Fruit fly (Drosophila melanogaster) whole organism, embryonic: Measurements from ENCODE around the gene CG7557.

Experiments used
- BEAF-32 ChIP-seq: fragments of 200-800 bp; sonication (Bioruptor generic); optimal IDR thresholded peaks from 3 replicates; lab custom pipeline; 2017; ENCODE audit warnings: missing biosample characterization, missing genetic modification characterization, mild to moderate bottlenecking, moderate library complexity, missing genetic modification reagents
- CG11085 ChIP-seq: fragments of 200-800 bp; sonication (Bioruptor generic); IDR thresholded peaks from 2 replicates; pipeline ENCODE4 v1.3.6; 2022; ENCODE audit warnings: missing biosample characterization, missing genetic modification characterization
- CG12942 ChIP-seq: fragments of 200-800 bp; sonication (Bioruptor generic); optimal IDR thresholded peaks from 3 replicates; lab custom pipeline; 2016; ENCODE audit warnings: missing biosample characterization, missing genetic modification characterization
- CG14710 ChIP-seq: fragments of 200-800 bp; sonication (Bioruptor generic); optimal IDR thresholded peaks from 3 replicates; lab custom pipeline; 2019; ENCODE audit warnings: missing biosample characterization, mild to moderate bottlenecking, missing genetic modification characterization, moderate library complexity
- CG15601 ChIP-seq: fragments of 200-800 bp; sonication (Bioruptor generic); optimal IDR thresholded peaks from 3 replicates; lab custom pipeline; 2019; ENCODE audit warnings: missing biosample characterization, mild to moderate bottlenecking, missing genetic modification characterization, moderate library complexity
- CG16813 ChIP-seq: fragments of 200-800 bp; sonication (Bioruptor generic); IDR thresholded peaks from 3 replicates; pipeline ENCODE4 v1.3.6; 2022; ENCODE audit warnings: missing biosample characterization, missing genetic modification characterization; ENCODE audit not compliant: partially characterized antibody
- CG17385 ChIP-seq: fragments of 200-800 bp; sonication (Bioruptor generic); optimal IDR thresholded peaks from 3 replicates; lab custom pipeline; 2018; ENCODE audit warnings: missing biosample characterization, mild to moderate bottlenecking, missing genetic modification characterization
- CG18619 ChIP-seq: fragments of 200-800 bp; sonication (Bioruptor generic); optimal IDR thresholded peaks from 3 replicates; lab custom pipeline; 2017; ENCODE audit warnings: missing biosample characterization, mild to moderate bottlenecking, missing genetic modification characterization
- CG2889 ChIP-seq: fragments of 200-800 bp; sonication (Bioruptor generic); IDR thresholded peaks from 3 replicates; pipeline ENCODE4 v1.3.6; 2022; ENCODE audit warnings: missing biosample characterization, missing genetic modification characterization
- CG32767 ChIP-seq: fragments of 200-800 bp; sonication (Bioruptor generic); IDR thresholded peaks from 2 replicates; pipeline ENCODE4 v1.3.6; 2022; ENCODE audit warnings: missing biosample characterization, missing genetic modification characterization
- CG34422 ChIP-seq: fragments of 200-800 bp; sonication (Bioruptor generic); IDR thresholded peaks from 3 replicates; pipeline ENCODE4 v1.3.6; 2022; ENCODE audit warnings: missing biosample characterization, missing genetic modification characterization
- CG4282 ChIP-seq: fragments of 200-800 bp; sonication (Bioruptor generic); optimal IDR thresholded peaks from 2 replicates; lab custom pipeline; 2016; ENCODE audit warnings: missing biosample characterization, missing genetic modification characterization
- CG4328 ChIP-seq: fragments of 200-800 bp; sonication (Bioruptor generic); optimal IDR thresholded peaks from 3 replicates; lab custom pipeline; 2017; ENCODE audit warnings: missing biosample characterization, missing genetic modification reagents, missing genetic modification characterization
- CG4404 ChIP-seq: fragments of 200-800 bp; sonication (Bioruptor generic); IDR thresholded peaks from 2 replicates; pipeline ENCODE4 v1.3.6; 2022; ENCODE audit warnings: missing biosample characterization, missing genetic modification characterization
- CG4820 ChIP-seq: fragments of 200-800 bp; sonication (Bioruptor generic); optimal IDR thresholded peaks from 3 replicates; lab custom pipeline; 2016; ENCODE audit warnings: missing biosample characterization, missing genetic modification characterization
- CG5245 ChIP-seq: fragments of 200-800 bp; sonication (Bioruptor generic); optimal IDR thresholded peaks from 3 replicates; lab custom pipeline; 2016; ENCODE audit warnings: missing biosample characterization, missing genetic modification characterization
- CG7963 ChIP-seq: fragments of 200-800 bp; sonication (Bioruptor generic); IDR thresholded peaks from 3 replicates; pipeline ENCODE4 v1.3.6; 2022; ENCODE audit warnings: missing biosample characterization, missing genetic modification characterization; ENCODE audit not compliant: partially characterized antibody
- CG8765 ChIP-seq: fragments of 200-800 bp; sonication (Bioruptor generic); IDR thresholded peaks from 2 replicates; pipeline ENCODE4 v1.3.6; 2022; ENCODE audit warnings: missing biosample characterization, missing genetic modification characterization
- CG9817 ChIP-seq: fragments of 200-800 bp; sonication (Bioruptor generic); optimal IDR thresholded peaks from 2 replicates; lab custom pipeline; 2018; ENCODE audit warnings: missing biosample characterization, mild to moderate bottlenecking, missing genetic modification characterization, moderate library complexity
- Dll ChIP-seq: fragments of 200-800 bp; sonication (Bioruptor generic); IDR thresholded peaks from 4 replicates; pipeline ENCODE4 v1.3.6; 2022; ENCODE audit warnings: missing biosample characterization, missing genetic modification characterization; ENCODE audit not compliant: partially characterized antibody
- Elba2 ChIP-seq: fragments of 200-800 bp; sonication (Bioruptor generic); optimal IDR thresholded peaks from 3 replicates; lab custom pipeline; 2016; ENCODE audit warnings: missing biosample characterization, missing genetic modification characterization
- Ets97D ChIP-seq: fragments of 200-800 bp; sonication (Bioruptor generic); optimal IDR thresholded peaks from 3 replicates; lab custom pipeline; 2016; ENCODE audit warnings: missing biosample characterization, missing genetic modification characterization
- Fer1 ChIP-seq: fragments of 200-800 bp; sonication (Bioruptor generic); optimal IDR thresholded peaks from 2 replicates; lab custom pipeline; 2017; ENCODE audit warnings: missing biosample characterization, mild to moderate bottlenecking, missing genetic modification characterization
- Fer2 ChIP-seq: fragments of 200-800 bp; sonication (Bioruptor generic); optimal IDR thresholded peaks from 2 replicates; lab custom pipeline; 2018; ENCODE audit warnings: missing biosample characterization, mild to moderate bottlenecking, missing genetic modification characterization, moderate library complexity
- HHEX ChIP-seq: fragments of 200-800 bp; sonication (Bioruptor generic); optimal IDR thresholded peaks from 3 replicates; lab custom pipeline; 2017; ENCODE audit warnings: missing biosample characterization, mild to moderate bottlenecking, missing genetic modification characterization, missing genetic modification reagents
- HLH3B ChIP-seq: fragments of 200-800 bp; sonication (Bioruptor generic); IDR thresholded peaks from 2 replicates; pipeline ENCODE4 v1.3.6; 2022; ENCODE audit warnings: missing biosample characterization, missing genetic modification characterization
- HLH54F ChIP-seq: fragments of 200-800 bp; sonication (Bioruptor generic); optimal IDR thresholded peaks from 3 replicates; lab custom pipeline; 2016; ENCODE audit warnings: missing biosample characterization, missing genetic modification characterization
- Hmr ChIP-seq: fragments of 200-800 bp; sonication (Bioruptor generic); optimal IDR thresholded peaks from 3 replicates; lab custom pipeline; 2017; ENCODE audit warnings: mild to moderate bottlenecking, missing biosample characterization, missing genetic modification reagents, missing genetic modification characterization
- Hr51 ChIP-seq, 2 experiments: fragments of 200-800 bp; sonication (Bioruptor generic); optimal IDR thresholded peaks; 2 replicates in 1 of 2; 3 replicates in 1 of 2; lab custom pipeline; 2016 to 2018; ENCODE audit warnings: missing biosample characterization in 2 of 2, missing genetic modification characterization in 2 of 2, mild to moderate bottlenecking in 1 of 2, moderate library complexity in 1 of 2
- Hsf ChIP-seq: fragments of 200-800 bp; sonication (Bioruptor generic); optimal IDR thresholded peaks from 3 replicates; lab custom pipeline; 2016; ENCODE audit warnings: missing biosample characterization, missing genetic modification characterization
- NC2α ChIP-seq: fragments of 200-800 bp; sonication (Bioruptor generic); optimal IDR thresholded peaks from 2 replicates; lab custom pipeline; 2016; ENCODE audit warnings: missing biosample characterization, missing genetic modification characterization
- NfI ChIP-seq: fragments of 200-800 bp; sonication (Bioruptor generic); optimal IDR thresholded peaks from 3 replicates; lab custom pipeline; 2018; ENCODE audit warnings: missing biosample characterization, mild to moderate bottlenecking, missing genetic modification characterization, moderate library complexity
- Oaz ChIP-seq: fragments of 200-800 bp; sonication (Bioruptor generic); IDR thresholded peaks from 2 replicates; pipeline ENCODE4 v1.3.6; 2022; ENCODE audit warnings: missing biosample characterization, missing genetic modification characterization
- Tbp ChIP-seq: fragments of >200 bp; optimal IDR thresholded peaks from 2 replicates; lab custom pipeline; 2018; ENCODE audit warnings: missing biosample characterization, missing genetic modification characterization
- Vsx1 ChIP-seq: fragments of 200-800 bp; sonication (Bioruptor generic); optimal IDR thresholded peaks from 2 replicates; lab custom pipeline; 2017; ENCODE audit warnings: missing biosample characterization, mild to moderate bottlenecking, missing genetic modification characterization, missing genetic modification reagents
- aop ChIP-seq: fragments of 200-800 bp; sonication (Bioruptor generic); IDR thresholded peaks from 2 replicates; pipeline ENCODE4 v1.3.6; 2022; ENCODE audit warnings: missing biosample characterization, missing genetic modification characterization
- bowl ChIP-seq: fragments of 200-800 bp; sonication (Bioruptor generic); IDR thresholded peaks from 2 replicates; pipeline ENCODE4 v1.3.6; 2022; ENCODE audit warnings: missing biosample characterization, missing genetic modification characterization
- br ChIP-seq: fragments of >200 bp; optimal IDR thresholded peaks from 2 replicates; lab custom pipeline; 2017
- cg ChIP-seq: fragments of 200-800 bp; sonication (Bioruptor generic); optimal IDR thresholded peaks from 3 replicates; lab custom pipeline; 2019; ENCODE audit warnings: missing biosample characterization, mild to moderate bottlenecking, missing genetic modification characterization, moderate library complexity
- dimm ChIP-seq: fragments of 200-800 bp; sonication (Bioruptor generic); IDR thresholded peaks from 2 replicates; pipeline ENCODE4 v1.3.6; 2022; ENCODE audit warnings: missing biosample characterization, missing genetic modification characterization
- dmrt99B ChIP-seq: fragments of 200-800 bp; sonication (Bioruptor generic); optimal IDR thresholded peaks from 2 replicates; lab custom pipeline; 2018; ENCODE audit warnings: missing biosample characterization, mild to moderate bottlenecking, missing genetic modification characterization, moderate library complexity
- jumu ChIP-seq: fragments of 200-800 bp; sonication (Bioruptor generic); optimal IDR thresholded peaks from 3 replicates; lab custom pipeline; 2016; ENCODE audit warnings: missing biosample characterization, missing genetic modification characterization
- luna ChIP-seq: fragments of 200-800 bp; sonication (Bioruptor generic); optimal IDR thresholded peaks from 2 replicates; lab custom pipeline; 2016; ENCODE audit warnings: missing biosample characterization, missing genetic modification characterization
- mld ChIP-seq: fragments of 200-800 bp; sonication (Bioruptor generic); IDR thresholded peaks from 3 replicates; pipeline ENCODE4 v1.3.6; 2022; ENCODE audit warnings: missing biosample characterization, missing genetic modification characterization; ENCODE audit not compliant: partially characterized antibody
- pan ChIP-seq, 4 experiments: fragments of >200 bp in 3 of 4; fragments of 200-800 bp in 1 of 4; sonication (Bioruptor generic) in 1 of 4; optimal IDR thresholded peaks in 3 of 4; IDR thresholded peaks in 1 of 4; 2 replicates each; pipeline versions ENCODE4 v1.3.6 to Lab custom; 2017 to 2022; ENCODE audit warnings: missing biosample characterization in 2 of 4, missing genetic modification characterization in 2 of 4, mixed read lengths in 1 of 4
- sd ChIP-seq: fragments of 200-800 bp; sonication (Bioruptor generic); optimal IDR thresholded peaks from 3 replicates; lab custom pipeline; 2018; ENCODE audit warnings: missing biosample characterization, mild to moderate bottlenecking, missing genetic modification characterization, moderate library complexity
- sna ChIP-seq: fragments of 200-800 bp; sonication (Bioruptor generic); IDR thresholded peaks from 2 replicates; pipeline ENCODE4 v1.3.6; 2022; ENCODE audit warnings: missing biosample characterization, missing genetic modification characterization; ENCODE audit not compliant: partially characterized antibody
- tgo ChIP-seq: fragments of 200-800 bp; sonication (Bioruptor generic); IDR thresholded peaks from 3 replicates; pipeline ENCODE4 v1.3.6; 2022; ENCODE audit warnings: missing biosample characterization, missing genetic modification characterization
- zen2 ChIP-seq: fragments of 200-800 bp; sonication (Bioruptor generic); IDR thresholded peaks from 3 replicates; pipeline ENCODE4 v1.3.6; 2022; ENCODE audit warnings: missing biosample characterization, missing genetic modification characterization; ENCODE audit not compliant: partially characterized antibody

CG7557 gene

DNA sequence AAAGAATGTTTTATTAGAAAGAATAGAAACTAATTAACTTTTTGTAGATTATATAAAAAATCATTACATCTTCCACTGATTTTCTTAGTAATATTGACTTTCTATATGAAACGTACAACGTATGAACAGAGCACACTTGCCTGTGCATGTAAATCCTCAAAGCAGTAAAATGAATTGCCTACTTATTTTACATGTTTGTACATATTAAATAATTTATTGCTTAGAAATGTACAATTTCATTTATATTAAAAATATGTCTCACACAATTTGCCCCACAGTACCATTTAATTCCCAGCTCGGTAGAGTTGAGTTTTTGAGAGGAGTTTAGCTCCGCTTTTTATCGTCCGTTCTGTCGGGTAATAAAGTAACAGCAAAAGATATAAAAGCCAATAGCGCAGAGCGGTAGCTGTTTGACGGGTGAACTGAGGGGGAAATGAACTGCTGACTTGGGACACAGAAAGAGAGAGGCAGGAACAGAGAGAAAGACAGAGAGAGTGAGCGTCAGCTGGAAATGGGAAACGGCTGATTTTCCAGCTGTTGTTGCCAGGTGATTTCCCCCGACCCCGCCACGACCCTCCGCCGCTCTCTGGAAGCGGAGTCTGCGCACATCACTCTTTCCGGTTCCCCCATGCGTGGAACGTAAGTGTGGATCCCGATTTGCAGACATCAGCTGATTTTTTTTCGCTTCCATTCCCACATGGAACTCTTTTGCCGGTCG is 48.3 kb downstream of the CG7557 start (continued):
- no peak for TF ChIP-seq CG2889
- TF ChIP-seq CG8765 (GFP tag; lab: Robert Waterston, UW): no peak
- TF ChIP-seq CG14710 (tag; lab: Kevin White, UChicago): no peak
- TF ChIP-seq HLH3B (GFP tag; lab: Robert Waterston, UW): peak; percentile 11; the same call in 1 of the 2 replicates
- no peak for TF ChIP-seq CG5245 (GFP tag; lab: Kevin White, UChicago)
- no peak for TF ChIP-seq dmrt99B (tag; lab: Kevin White, UChicago)
- peak; percentile 51 for TF ChIP-seq HHEX
- TF ChIP-seq CG15601 (tag; lab: Kevin White, UChicago): no peak
- no peak for TF ChIP-seq Elba2
- no peak for TF ChIP-seq sd (tag; lab: Kevin White, UChicago)
- TF ChIP-seq bowl (GFP tag; lab: Robert Waterston, UW): no peak
- TF ChIP-seq mld: no peak
- TF ChIP-seq CG12942 (GFP tag; lab: Kevin White, UChicago): no peak
- TF ChIP-seq Hr51 (GFP tag; optimal IDR thresholded peaks at IDR 0.05; lab: Kevin White, UChicago): no peak
- no peak for TF ChIP-seq pan (optimal IDR thresholded peaks at IDR 0.05; lab: Kevin White, UChicago)
- TF ChIP-seq pan (GFP tag; optimal IDR thresholded peaks at IDR 0.05 in 1 of 2, IDR thresholded peaks at IDR 0.05 in 1 of 2): no peak
- no peak for TF ChIP-seq CG7963 (GFP tag; lab: Robert Waterston, UW)
- TF ChIP-seq CG16813: no peak
- TF ChIP-seq NC2α (GFP tag; lab: Kevin White, UChicago): no peak
- no peak for TF ChIP-seq Oaz (GFP tag; lab: Robert Waterston, UW)
- no peak for TF ChIP-seq Fer2 (tag; lab: Kevin White, UChicago)
- peak; percentile 67 for TF ChIP-seq Fer1 (GFP tag; lab: Kevin White, UChicago)
- no peak for TF ChIP-seq Tbp (GFP tag; lab: Kevin White, UChicago)
- TF ChIP-seq NfI (GFP tag; lab: Kevin White, UChicago): peak; percentile 4
- peak; percentile 36 for TF ChIP-seq Hmr
- TF ChIP-seq sna (GFP tag; lab: Robert Waterston, UW): peak; percentile 47; the same call in 1 of the 2 replicates
- TF ChIP-seq zen2 (GFP tag; lab: Robert Waterston, UW): no peak; the same call in 2 of the 3 replicates
- TF ChIP-seq CG9817 (tag; lab: Kevin White, UChicago): no peak
- TF ChIP-seq dimm (GFP tag; lab: Robert Waterston, UW): no peak
- no peak for TF ChIP-seq tgo (GFP tag; lab: Robert Waterston, UW)
- peak; percentile 52; the same call in 1 of the 3 replicates for TF ChIP-seq CG34422 (GFP tag; lab: Robert Waterston, UW)
- TF ChIP-seq Dll: peak; percentile 57; the same call in 3 of the 4 replicates
- TF ChIP-seq jumu (GFP tag; lab: Kevin White, UChicago): no peak
- no peak for TF ChIP-seq CG4404 (GFP tag; lab: Robert Waterston, UW)
- no peak for TF ChIP-seq br
- peak; percentile 8; the same call in 1 of the 2 replicates for TF ChIP-seq CG32767
- TF ChIP-seq CG18619 (GFP tag; lab: Kevin White, UChicago): no peak
- no peak for TF ChIP-seq Hsf
- no peak for TF ChIP-seq CG4282
- TF ChIP-seq CG11085: no peak
- no peak for TF ChIP-seq HLH54F (GFP tag; lab: Kevin White, UChicago)
- TF ChIP-seq CG4820 (GFP tag; lab: Kevin White, UChicago): no peak
- TF ChIP-seq cg (GFP tag; lab: Kevin White, UChicago): no peak
- TF ChIP-seq CG17385: peak; percentile 32
- TF ChIP-seq Ets97D (GFP tag; lab: Kevin White, UChicago): no peak
- TF ChIP-seq luna: no peak
- peak; percentile 64; the same call in 1 of the 2 replicates for TF ChIP-seq aop (GFP tag; lab: Robert Waterston, UW)
- peak; percentile 16 for TF ChIP-seq CG4328 (GFP tag; lab: Kevin White, UChicago)
- TF ChIP-seq Vsx1 (GFP tag; lab: Kevin White, UChicago): no peak
- TF ChIP-seq BEAF-32: no peak
